Worm (Caenorhabditis elegans) whole organism, L3 larva: ENCODE measurements around the gene fbxb-21.

ENCODE experiments used
- R02D3.7 ChIP-seq: fragments of 150-350 bp; optimal IDR thresholded peaks from 2 replicates; lab custom pipeline; 2014; ENCODE audit warnings: missing biosample characterization, missing genetic modification characterization
- elt-2 ChIP-seq: sonication (generic microtip); optimal IDR thresholded peaks from 2 replicates; lab custom pipeline; 2016; ENCODE audit warnings: missing genetic modification reagents, mild to moderate bottlenecking, missing genetic modification characterization, missing compliant biosample characterization

- TF ChIP-seq R02D3.7 (tag; lab: Kevin White, UChicago) (no peak), elt-2 (tag; lab: Kevin White, UChicago) (peak; percentile 54)
Observed at ce11 chrII:1663516-1663915, 14.8 kb upstream of the fbxb-21 start, which contains the start of gene duxl-1.
